Worm (Caenorhabditis elegans) whole organism, L2 larva: ENCODE data around the gene egl-1.

Source experiments
- R02D3.7 ChIP-seq: fragments of 150-350 bp; optimal IDR thresholded peaks from 2 replicates; lab custom pipeline; 2014; ENCODE audit warnings: missing biosample characterization, missing genetic modification characterization
- ZK546.5 ChIP-seq: sonication (generic microtip); optimal IDR thresholded peaks from 2 replicates; lab custom pipeline; 2017; ENCODE audit warnings: missing biosample characterization, missing genetic modification characterization
- alr-1 ChIP-seq: fragments of 150-350 bp; optimal IDR thresholded peaks from 2 replicates; lab custom pipeline; 2014; ENCODE audit warnings: missing biosample characterization, missing genetic modification characterization
- ceh-16 ChIP-seq: fragments of 150-350 bp; optimal IDR thresholded peaks from 2 replicates; lab custom pipeline; 2014; ENCODE audit warnings: missing biosample characterization, missing genetic modification characterization
- ceh-82 ChIP-seq: fragments of 150-350 bp; optimal IDR thresholded peaks from 2 replicates; lab custom pipeline; 2014; ENCODE audit warnings: missing biosample characterization, missing genetic modification characterization
- egl-27 ChIP-seq: sonication (generic microtip); optimal IDR thresholded peaks from 3 replicates; lab custom pipeline; 2017; ENCODE audit warnings: missing biosample characterization, missing genetic modification reagents, missing genetic modification characterization
- elt-1 ChIP-seq: fragments of 150-350 bp; optimal IDR thresholded peaks from 2 replicates; lab custom pipeline; 2014; ENCODE audit warnings: missing biosample characterization, missing genetic modification characterization
- mab-5 ChIP-seq: fragments of 150-350 bp; optimal IDR thresholded peaks from 2 replicates; lab custom pipeline; 2014; ENCODE audit warnings: missing biosample characterization, missing genetic modification characterization
- nhr-11 ChIP-seq: fragments of 150-350 bp; optimal IDR thresholded peaks from 2 replicates; lab custom pipeline; 2014; ENCODE audit warnings: missing biosample characterization, missing genetic modification characterization
- nhr-12 ChIP-seq: fragments of 150-350 bp; optimal IDR thresholded peaks from 2 replicates; lab custom pipeline; 2014; ENCODE audit warnings: missing biosample characterization, missing genetic modification characterization
- nhr-129 ChIP-seq: fragments of 150-350 bp; optimal IDR thresholded peaks from 2 replicates; lab custom pipeline; 2014; ENCODE audit warnings: missing biosample characterization, missing genetic modification characterization
- nhr-237 ChIP-seq: fragments of 150-350 bp; optimal IDR thresholded peaks from 2 replicates; lab custom pipeline; 2014; ENCODE audit warnings: missing biosample characterization, missing genetic modification characterization
- nhr-25 ChIP-seq: fragments of 150-350 bp; sonication (generic microtip); optimal IDR thresholded peaks from 3 replicates; lab custom pipeline; 2014; ENCODE audit warnings: missing biosample characterization, missing genetic modification characterization
- nhr-6 ChIP-seq: fragments of 150-350 bp; optimal IDR thresholded peaks from 2 replicates; lab custom pipeline; 2014; ENCODE audit warnings: missing biosample characterization, missing genetic modification characterization
- nhr-77 ChIP-seq: fragments of 150-350 bp; optimal IDR thresholded peaks from 2 replicates; lab custom pipeline; 2014; ENCODE audit warnings: missing biosample characterization, missing genetic modification characterization
- skn-1 ChIP-seq: sonication (generic microtip); optimal IDR thresholded peaks from 2 replicates; lab custom pipeline; 2017; ENCODE audit warnings: missing biosample characterization, missing genetic modification characterization
- sma-3 ChIP-seq: sonication (generic microtip); optimal IDR thresholded peaks from 2 replicates; lab custom pipeline; 2016; ENCODE audit warnings: missing genetic modification reagents, missing genetic modification characterization, missing compliant biosample characterization
- sma-9 ChIP-seq, 2 experiments: fragments of 150-350 bp in 1 of 2; sonication (generic microtip) in 1 of 2; optimal IDR thresholded peaks; 2 replicates each; lab custom pipeline; 2014 to 2016; ENCODE audit warnings: missing genetic modification characterization in 2 of 2, mild to moderate bottlenecking in 1 of 2, missing biosample characterization in 1 of 2, missing compliant biosample characterization in 1 of 2, missing genetic modification reagents in 1 of 2, moderate library complexity in 1 of 2
- unc-55 ChIP-seq: fragments of 150-350 bp; sonication (generic microtip); optimal IDR thresholded peaks from 3 replicates; lab custom pipeline; 2014; ENCODE audit warnings: missing biosample characterization, missing genetic modification reagents, missing genetic modification characterization
- ztf-1 ChIP-seq: fragments of 200-800 bp; sonication (Bioruptor generic); conservative IDR thresholded peaks from 2 replicates; pipeline ENCODE4 v1.3.6; 2022; ENCODE audit warnings: missing genetic modification characterization, missing compliant biosample characterization
- ztf-11 ChIP-seq: sonication (generic microtip); optimal IDR thresholded peaks from 2 replicates; lab custom pipeline; 2017; ENCODE audit warnings: missing biosample characterization, missing genetic modification characterization
- ztf-4 ChIP-seq: fragments of 150-350 bp; optimal IDR thresholded peaks from 2 replicates; lab custom pipeline; 2014; ENCODE audit warnings: missing biosample characterization, missing genetic modification characterization

Gene egl-1

DNA sequence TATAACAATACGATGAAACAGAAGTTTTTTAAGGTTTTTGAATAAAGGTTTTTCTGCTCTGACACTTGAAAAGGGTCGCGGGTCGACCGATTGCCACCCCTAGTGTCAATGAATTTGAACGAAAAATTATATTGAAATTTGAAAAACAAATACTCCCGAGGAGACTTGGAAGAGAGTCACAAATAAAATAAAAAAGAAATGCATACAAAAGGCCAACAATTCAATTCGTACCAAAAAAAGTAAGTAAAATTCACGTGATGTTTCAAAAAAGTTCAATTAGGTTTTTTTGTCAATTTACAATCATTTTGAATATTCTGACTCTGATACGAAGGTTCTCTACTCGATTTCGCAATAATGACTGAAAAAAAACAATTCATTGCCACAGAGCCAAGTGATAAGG, 38.7 kb downstream of the egl-1 start, which contains the start of gene C15H11.1:
TSS of gene C15H11.1 (plus strand) at position 301 of the 400 bp plus-strand sequence.
- TF ChIP-seq alr-1 (tag; lab: Kevin White, UChicago): no peak
- no peak for TF ChIP-seq nhr-237
- TF ChIP-seq ZK546.5 (tag; lab: Kevin White, UChicago): no peak
- TF ChIP-seq ceh-82 (tag; lab: Kevin White, UChicago): no peak
- no peak for TF ChIP-seq ztf-11
- TF ChIP-seq nhr-6 (tag; lab: Kevin White, UChicago): no peak
- TF ChIP-seq ceh-16 (tag; lab: Kevin White, UChicago): no peak
- TF ChIP-seq nhr-129 (tag; lab: Kevin White, UChicago): no peak
- no peak for TF ChIP-seq sma-9 (GFP tag; optimal IDR thresholded peaks at IDR 0.05; lab: Kevin White, UChicago)
- no peak for TF ChIP-seq sma-9 (tag; optimal IDR thresholded peaks at IDR 0.05; lab: Kevin White, UChicago)
- TF ChIP-seq ztf-4: no peak
- no peak for TF ChIP-seq ztf-1 (GFP tag; lab: Robert Waterston, UW)
- no peak for TF ChIP-seq nhr-77
- no peak for TF ChIP-seq elt-1 (tag; lab: Kevin White, UChicago)

DNA sequence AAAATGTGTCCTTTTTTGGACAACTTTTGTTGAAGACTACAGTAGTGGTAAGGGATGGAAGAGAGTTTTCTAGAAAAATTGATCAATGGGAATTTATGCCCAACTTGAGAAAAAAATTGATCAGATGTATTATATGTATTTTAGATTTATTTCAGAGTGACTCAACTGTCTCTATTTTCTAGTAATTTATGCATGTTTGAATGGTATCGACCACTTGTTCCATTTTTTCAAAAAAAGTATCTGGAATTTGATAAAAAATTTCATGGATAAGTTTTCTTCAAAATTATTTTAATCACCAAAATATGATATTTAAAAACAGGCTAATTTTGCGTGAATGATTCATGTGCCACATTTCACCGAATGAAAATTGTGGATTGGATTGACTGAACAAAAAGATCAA, 40.3 kb downstream of the egl-1 start, which contains the start of gene C15H11.10:
TSS of gene C15H11.10 (plus strand) at position 301 of the 400 bp plus-strand sequence.
- TF ChIP-seq ceh-82 (tag; lab: Kevin White, UChicago): no peak
- no peak for TF ChIP-seq egl-27 (tag; lab: Kevin White, UChicago)
- no peak for TF ChIP-seq nhr-12 (tag; lab: Kevin White, UChicago)
- no peak for TF ChIP-seq mab-5 (tag; lab: Kevin White, UChicago)
- TF ChIP-seq nhr-11 (tag; lab: Kevin White, UChicago): no peak
- no peak for TF ChIP-seq nhr-25 (tag; lab: Kevin White, UChicago)
- TF ChIP-seq skn-1 (tag; lab: Kevin White, UChicago): no peak
- no peak for TF ChIP-seq unc-55 (GFP tag; lab: Kevin White, UChicago)
- TF ChIP-seq sma-3 (GFP tag; lab: Kevin White, UChicago): no peak
- no peak for TF ChIP-seq R02D3.7
